Worm (Caenorhabditis elegans) whole organism, L1 larva: ENCODE measurements around the gene pals-29.

Source experiments
- ces-1 ChIP-seq: fragments of 150-350 bp; optimal IDR thresholded peaks from 2 replicates; lab custom pipeline; 2014; ENCODE audit warnings: missing biosample characterization, missing genetic modification reagents, missing genetic modification characterization
- dsc-1 ChIP-seq: sonication (generic microtip); optimal IDR thresholded peaks from 2 replicates; lab custom pipeline; 2016; ENCODE audit warnings: mild to moderate bottlenecking, missing genetic modification characterization, missing compliant biosample characterization
- elt-3 ChIP-seq, 6 experiments: fragments of 150-350 bp in 1 of 6; sonication (generic microtip); optimal IDR thresholded peaks; 2 replicates each; lab custom pipeline; 2017 to 2018; ENCODE audit warnings: missing biosample characterization in 6 of 6, missing genetic modification characterization in 6 of 6, inconsistent platforms in 1 of 6
- lin-13 ChIP-seq: fragments of 150-350 bp; optimal IDR thresholded peaks from 2 replicates; lab custom pipeline; 2014; ENCODE audit warnings: missing biosample characterization, missing genetic modification reagents, missing genetic modification characterization
- lsy-2 ChIP-seq, 2 experiments: fragments of 150-350 bp; optimal IDR thresholded peaks; 2 replicates each; lab custom pipeline; 2014; ENCODE audit warnings: missing biosample characterization in 2 of 2, missing genetic modification characterization in 2 of 2
- nhr-11 ChIP-seq: fragments of 150-350 bp; optimal IDR thresholded peaks from 2 replicates; lab custom pipeline; 2014; ENCODE audit warnings: missing biosample characterization, missing genetic modification characterization
- nhr-12 ChIP-seq: sonication (generic microtip); optimal IDR thresholded peaks from 2 replicates; lab custom pipeline; 2017; ENCODE audit warnings: missing biosample characterization, missing genetic modification characterization
- pax-3 ChIP-seq: fragments of 200-800 bp; sonication (Bioruptor generic); optimal IDR thresholded peaks from 2 replicates; lab custom pipeline; 2018; ENCODE audit warnings: mild to moderate bottlenecking, missing genetic modification characterization, moderate library complexity, missing compliant biosample characterization
- sptf-1 ChIP-seq: fragments of 150-350 bp; optimal IDR thresholded peaks from 2 replicates; lab custom pipeline; 2014; ENCODE audit warnings: missing biosample characterization, missing genetic modification characterization
- unc-62 ChIP-seq: fragments of 150-350 bp; optimal IDR thresholded peaks from 2 replicates; lab custom pipeline; 2014; ENCODE audit warnings: missing biosample characterization, missing genetic modification reagents, missing genetic modification characterization
- unc-86 ChIP-seq: sonication (generic microtip); optimal IDR thresholded peaks from 2 replicates; lab custom pipeline; 2016; ENCODE audit warnings: missing genetic modification characterization, missing compliant biosample characterization

DNA sequence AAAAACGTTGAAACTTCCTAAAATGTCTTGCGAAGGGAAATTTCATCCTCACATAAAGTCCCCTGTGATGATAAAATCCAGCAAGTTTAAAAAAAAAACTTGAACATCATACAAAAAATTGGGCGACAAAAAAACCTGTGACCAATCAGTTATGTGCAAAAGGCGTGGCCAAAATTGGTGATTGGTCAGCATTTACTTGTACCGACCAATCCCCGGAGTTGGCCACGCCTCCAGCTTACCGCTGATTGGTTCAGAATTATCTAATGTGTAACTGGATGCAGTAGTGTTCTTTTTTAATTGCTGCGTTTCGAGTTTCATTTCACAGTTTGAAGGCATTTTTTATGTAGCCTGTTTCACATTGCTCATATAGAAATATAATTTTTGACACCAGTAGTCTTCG, 30.7 kb upstream of the pals-29 start:
- TF ChIP-seq lsy-2 (tag; optimal IDR thresholded peaks at IDR 0.05; lab: Kevin White, UChicago) (no peak), pax-3 (tag; lab: Kevin White, UChicago) (no peak), unc-62 (GFP tag; lab: Kevin White, UChicago) (no peak), ces-1 (GFP tag; lab: Kevin White, UChicago) (no peak), elt-3 (tag; optimal IDR thresholded peaks at IDR 0.05; lab: Kevin White, UChicago) (no peak), unc-86 (tag; lab: Kevin White, UChicago) (no peak), nhr-12 (tag; lab: Kevin White, UChicago) (no peak), lin-13 (GFP tag; lab: Kevin White, UChicago) (no peak), sptf-1 (tag; lab: Kevin White, UChicago) (no peak), dsc-1 (tag; lab: Kevin White, UChicago) (no peak), nhr-11 (tag; lab: Kevin White, UChicago) (no peak)
